Worm (Caenorhabditis elegans) whole organism, young adult: ENCODE data around the gene nhr-161.

ENCODE experiments used
- nhr-80 ChIP-seq: sonication (generic microtip); optimal IDR thresholded peaks from 2 replicates; lab custom pipeline; 2016; ENCODE audit warnings: missing genetic modification characterization, missing compliant biosample characterization
- nhr-90 ChIP-seq: sonication (generic microtip); optimal IDR thresholded peaks from 2 replicates; lab custom pipeline; 2016; ENCODE audit warnings: missing genotype, mild to moderate bottlenecking, missing genetic modification characterization, missing compliant biosample characterization
- pha-4 ChIP-seq: fragments of 150-350 bp; sonication (generic microtip); optimal IDR thresholded peaks from 2 replicates; lab custom pipeline; 2014; ENCODE audit warnings: missing biosample characterization, missing genetic modification reagents, missing genetic modification characterization
- sdz-38 ChIP-seq: sonication (generic microtip); optimal IDR thresholded peaks from 2 replicates; lab custom pipeline; 2016; ENCODE audit warnings: missing genotype, missing genetic modification characterization, missing compliant biosample characterization
- tbp1 ChIP-seq: fragments of 200-800 bp; sonication (Bioruptor generic); optimal IDR thresholded peaks from 2 replicates; lab custom pipeline; 2018; ENCODE audit warnings: mild to moderate bottlenecking, missing genetic modification characterization, missing compliant biosample characterization
- unc-62 ChIP-seq: fragments of 150-350 bp; optimal IDR thresholded peaks from 2 replicates; lab custom pipeline; 2014; ENCODE audit warnings: missing biosample characterization, missing genetic modification reagents, missing genetic modification characterization

DNA sequence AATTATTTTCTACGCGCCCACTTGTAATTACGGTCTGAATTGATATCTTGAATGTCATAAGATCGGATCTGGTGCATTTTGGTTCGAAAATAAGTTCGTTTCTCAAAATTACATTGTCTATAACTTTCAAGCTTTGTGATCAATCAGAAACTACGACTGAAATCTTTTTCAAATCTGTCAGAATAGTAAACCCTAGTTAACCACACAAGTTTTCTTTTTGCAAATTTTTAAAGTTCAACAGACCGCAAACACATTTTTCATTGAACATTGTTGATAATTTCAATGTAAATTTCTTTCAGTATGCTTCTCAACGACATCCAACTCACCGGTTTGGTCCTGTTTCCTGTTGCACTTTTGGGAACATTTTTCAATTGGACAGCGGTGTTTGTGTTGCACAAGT is 11.1 kb downstream of the nhr-161 start, which contains the start of gene srx-59:
- no peak for TF ChIP-seq unc-62 (GFP tag; lab: Kevin White, UChicago)
- no peak for TF ChIP-seq pha-4
- no peak for TF ChIP-seq tbp1 (GFP tag; lab: Kevin White, UChicago)
- no peak for TF ChIP-seq nhr-90 (tag; lab: Kevin White, UChicago)
- no peak for TF ChIP-seq sdz-38 (tag; lab: Kevin White, UChicago)
- TF ChIP-seq nhr-80 (tag; lab: Kevin White, UChicago) = no peak
